Worm (Caenorhabditis elegans) whole organism, midembryonic: ENCODE data around the gene ugt-53.

Source experiments
- T22C8.4 ChIP-seq: fragments of 200-800 bp; sonication (Bioruptor generic); IDR thresholded peaks from 2 replicates; pipeline ENCODE4 v1.3.6; 2022; ENCODE audit warnings: missing genetic modification characterization, missing compliant biosample characterization
- cog-1 ChIP-seq: sonication (generic microtip); optimal IDR thresholded peaks from 2 replicates; lab custom pipeline; 2016; ENCODE audit warnings: missing genetic modification characterization, missing compliant biosample characterization
- klf-2 ChIP-seq: fragments of 200-800 bp; sonication (Bioruptor generic); conservative IDR thresholded peaks from 2 replicates; pipeline ENCODE4 v1.3.6; 2022; ENCODE audit warnings: missing genetic modification reagents, missing genetic modification characterization, missing compliant biosample characterization
- ref-1 ChIP-seq: fragments of 200-800 bp; sonication (Bioruptor generic); conservative IDR thresholded peaks from 2 replicates; pipeline ENCODE4 v1.3.6; 2022; ENCODE audit warnings: missing genetic modification reagents, missing genetic modification characterization, missing compliant biosample characterization
- tab-1 ChIP-seq: fragments of 200-800 bp; sonication (Bioruptor generic); IDR thresholded peaks from 2 replicates; pipeline ENCODE4 v1.3.6; 2022; ENCODE audit warnings: missing genetic modification characterization, missing compliant biosample characterization
- ztf-23 ChIP-seq: fragments of 200-800 bp; sonication (Bioruptor generic); IDR thresholded peaks from 2 replicates; pipeline ENCODE4 v1.3.6; 2022; ENCODE audit warnings: missing genetic modification reagents, missing genetic modification characterization, missing compliant biosample characterization
- ztf-29 ChIP-seq: fragments of 200-800 bp; sonication (Bioruptor generic); IDR thresholded peaks from 2 replicates; pipeline ENCODE4 v1.3.6; 2022; ENCODE audit warnings: missing genetic modification reagents, missing genetic modification characterization, missing compliant biosample characterization

ce11 chrV:2871754-2872504 is 22.8 kb downstream of the ugt-53 start:
- TF ChIP-seq ref-1 = no peak
- no peak for TF ChIP-seq ztf-23 (GFP tag; lab: Robert Waterston, UW)
- TF ChIP-seq ztf-29 = no peak
- TF ChIP-seq klf-2 (GFP tag; lab: Robert Waterston, UW) = no peak
- TF ChIP-seq cog-1 (tag; lab: Kevin White, UChicago) = no peak
- no peak for TF ChIP-seq tab-1 (GFP tag; lab: Robert Waterston, UW)
- no peak for TF ChIP-seq T22C8.4 (GFP tag; lab: Robert Waterston, UW)
